Worm (Caenorhabditis elegans): ENCODE data around the gene srx-34.

Gene srx-34

DNA sequence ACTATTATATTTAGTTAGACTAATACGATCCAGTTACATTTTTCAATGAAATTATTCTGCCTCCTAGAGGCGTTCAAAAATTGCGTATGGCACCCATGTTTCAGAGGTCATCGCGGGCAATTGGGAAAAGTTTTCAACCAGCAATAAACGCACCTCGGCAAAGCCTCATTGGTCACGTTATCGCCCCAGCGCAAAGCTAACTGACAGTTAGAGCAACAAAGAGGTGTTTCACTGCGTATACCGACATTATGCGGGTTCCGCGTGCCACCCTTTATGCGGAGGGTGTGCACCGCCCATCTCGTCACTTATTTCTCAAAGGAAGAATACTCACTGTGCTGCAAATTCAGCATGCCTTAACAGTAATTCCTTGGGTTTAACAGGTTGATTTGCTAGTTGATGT is 22.6 kb upstream of the srx-34 start (continued):
- TF ChIP-seq snpc-4 (tag; optimal IDR thresholded peaks at IDR 0.05): peak; percentile 67
- TF ChIP-seq unc-39 (tag; optimal IDR thresholded peaks at IDR 0.05): no peak
- TF ChIP-seq F37D6.2 (tag; optimal IDR thresholded peaks at IDR 0.05): no peak
- no peak for TF ChIP-seq hlh-11 (tag; optimal IDR thresholded peaks at IDR 0.05)
- TF ChIP-seq ztf-7 (tag; optimal IDR thresholded peaks at IDR 0.05): no peak
- TF ChIP-seq zfp-3 (GFP tag; conservative IDR thresholded peaks at IDR 0.05): no peak
- TF ChIP-seq daf-12 (tag; optimal IDR thresholded peaks at IDR 0.05): no peak
- TF ChIP-seq pqm-1 (tag; optimal IDR thresholded peaks at IDR 0.05): peak; percentile 1
- TF ChIP-seq hmg-1.1 (GFP tag; IDR thresholded peaks at IDR 0.05): no peak
- no peak for TF ChIP-seq daf-19 (GFP tag; conservative IDR thresholded peaks at IDR 0.05)
- TF ChIP-seq vab-7 (GFP tag; IDR thresholded peaks at IDR 0.05): no peak
- TF ChIP-seq T26A8.4 (GFP tag; IDR thresholded peaks at IDR 0.05): no peak
- TF ChIP-seq egl-27 (tag; optimal IDR thresholded peaks at IDR 0.05): no peak
- TF ChIP-seq set-16 (GFP tag; IDR thresholded peaks at IDR 0.05): no peak
- TF ChIP-seq cey-2 (tag; optimal IDR thresholded peaks at IDR 0.05; ENCODE audit: borderline replicate concordance, insufficient read depth): no peak
- no peak for TF ChIP-seq hif-1 (tag; optimal IDR thresholded peaks at IDR 0.05)
- no peak for TF ChIP-seq zip-11 (GFP tag; IDR thresholded peaks at IDR 0.05)
- TF ChIP-seq lin-38 (GFP tag; IDR thresholded peaks at IDR 0.05): no peak
- no peak for TF ChIP-seq nhr-28 (tag; optimal IDR thresholded peaks at IDR 0.05)
- TF ChIP-seq attf-4 (tag; optimal IDR thresholded peaks at IDR 0.05): no peak
- TF ChIP-seq ceh-44 (GFP tag; IDR thresholded peaks at IDR 0.05): no peak
- TF ChIP-seq Y75B8A.6 (GFP tag; IDR thresholded peaks at IDR 0.05): no peak
- TF ChIP-seq rbr-2 (tag; optimal IDR thresholded peaks at IDR 0.05): no peak
- TF ChIP-seq mxl-2 (GFP tag; conservative IDR thresholded peaks at IDR 0.05): no peak
- no peak for TF ChIP-seq F44E2.7 (GFP tag; IDR thresholded peaks at IDR 0.05)
- TF ChIP-seq gei-8 (GFP tag; optimal IDR thresholded peaks at IDR 0.05): no peak
- no peak for TF ChIP-seq lir-3 (tag; optimal IDR thresholded peaks at IDR 0.05)
- TF ChIP-seq saeg-2 (GFP tag; IDR thresholded peaks at IDR 0.05): no peak
- no peak for TF ChIP-seq zfp-2 (tag; optimal IDR thresholded peaks at IDR 0.05)
- TF ChIP-seq spr-1 (tag; optimal IDR thresholded peaks at IDR 0.05): no peak
- no peak for TF ChIP-seq lin-15B (tag; optimal IDR thresholded peaks at IDR 0.05)
- peak; percentile 94 for TF ChIP-seq nhr-102 (tag; optimal IDR thresholded peaks at IDR 0.05)
- TF ChIP-seq nhr-237 (tag; optimal IDR thresholded peaks at IDR 0.05): no peak
- no peak for TF ChIP-seq skn-1 (tag; optimal IDR thresholded peaks at IDR 0.05)
- TF ChIP-seq mxl-3 (GFP tag; optimal IDR thresholded peaks at IDR 0.05): no peak
- 0 out of 2 replicates have a peak, but pooled peaks have one; percentile 11 for TF ChIP-seq tra-1 (GFP tag; IDR thresholded peaks at IDR 0.05)
- no peak for TF ChIP-seq nhr-25 (tag; optimal IDR thresholded peaks at IDR 0.05; ENCODE audit: borderline replicate concordance, insufficient read depth)
- TF ChIP-seq nhr-41 (GFP tag; IDR thresholded peaks at IDR 0.05): no peak
- no peak for TF ChIP-seq Y5F2A.4 (GFP tag; optimal IDR thresholded peaks at IDR 0.05)
- TF ChIP-seq zip-2 (tag; optimal IDR thresholded peaks at IDR 0.05): no peak
- TF ChIP-seq zag-1 (tag; optimal IDR thresholded peaks at IDR 0.05): no peak
- no peak for TF ChIP-seq nhr-77 (tag; optimal IDR thresholded peaks at IDR 0.05)
- TF ChIP-seq dmd-6 (GFP tag; IDR thresholded peaks at IDR 0.05): peak; percentile 67
- TF ChIP-seq fos-1 (tag; optimal IDR thresholded peaks at IDR 0.05): no peak

DNA sequence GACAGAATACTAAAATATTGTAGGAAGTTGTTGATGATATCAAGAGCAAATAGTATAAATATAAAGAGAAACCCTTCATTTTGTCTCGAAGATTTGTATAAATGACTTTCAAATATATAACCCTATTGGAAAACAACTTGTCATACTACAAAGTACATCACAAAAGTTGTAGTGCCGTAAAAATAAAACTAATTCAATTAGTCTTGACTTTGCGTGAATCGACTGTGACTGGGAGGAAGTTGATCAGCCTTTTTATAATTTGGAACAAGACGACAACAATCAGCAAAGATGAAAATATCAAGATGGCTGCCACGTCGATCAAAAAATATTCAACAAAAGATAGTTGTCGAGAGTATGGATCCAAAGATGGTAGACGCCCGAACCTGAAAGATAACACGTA is 21.8 kb upstream of the srx-34 start, which contains the start of gene ugt-40:
TSS of gene ugt-40 (minus strand) at position 101 of the 400 bp plus-strand sequence.
- no peak for TF ChIP-seq pha-4 (GFP tag; IDR thresholded peaks at IDR 0.05)
- TF ChIP-seq pha-4 (tag; optimal IDR thresholded peaks at IDR 0.05): no peak
- TF ChIP-seq lim-7 (GFP tag; IDR thresholded peaks at IDR 0.05): no peak
- no peak for TF ChIP-seq ces-1 (GFP tag; optimal IDR thresholded peaks at IDR 0.05)
- peak; percentile 45 for TF ChIP-seq nhr-28 (tag; optimal IDR thresholded peaks at IDR 0.05)
- TF ChIP-seq Y105C5A.15 (GFP tag; IDR thresholded peaks at IDR 0.05): no peak
- no peak for TF ChIP-seq spr-1 (tag; optimal IDR thresholded peaks at IDR 0.05)

All from whole organism, L4 larva.